Fruit fly (Drosophila melanogaster) whole organism, embryonic: ENCODE results near the gene CG9132.

Experiments used
- Antp ChIP-seq: fragments of 200-800 bp; sonication (Bioruptor generic); optimal IDR thresholded peaks from 3 replicates; lab custom pipeline; 2016; ENCODE audit warnings: missing biosample characterization, missing genetic modification characterization
- Atf-2 ChIP-seq: fragments of 200-800 bp; sonication (Bioruptor generic); optimal IDR thresholded peaks from 2 replicates; lab custom pipeline; 2016; ENCODE audit warnings: missing biosample characterization, missing genetic modification characterization
- Bgb ChIP-seq: fragments of 200-800 bp; sonication (Bioruptor generic); IDR thresholded peaks from 2 replicates; pipeline ENCODE4 v1.3.6; 2022; ENCODE audit warnings: missing biosample characterization, missing genetic modification characterization; ENCODE audit not compliant: partially characterized antibody
- Bteb2 ChIP-seq: fragments of 200-800 bp; sonication (Bioruptor generic); optimal IDR thresholded peaks from 2 replicates; lab custom pipeline; 2016; ENCODE audit warnings: missing biosample characterization, missing genetic modification characterization
- CG10209 ChIP-seq: fragments of 200-800 bp; sonication (Bioruptor generic); optimal IDR thresholded peaks from 3 replicates; lab custom pipeline; 2017; ENCODE audit warnings: missing biosample characterization, mild to moderate bottlenecking, missing genetic modification characterization, missing genetic modification reagents
- CG10431 ChIP-seq: fragments of 200-800 bp; sonication (Bioruptor generic); optimal IDR thresholded peaks from 3 replicates; lab custom pipeline; 2018; ENCODE audit warnings: missing biosample characterization, mild to moderate bottlenecking, missing genetic modification characterization
- CG10462 ChIP-seq: fragments of 200-800 bp; sonication (Bioruptor generic); optimal IDR thresholded peaks from 2 replicates; lab custom pipeline; 2016; ENCODE audit warnings: missing biosample characterization, missing genetic modification characterization
- CG11696 ChIP-seq: fragments of 200-800 bp; sonication (Bioruptor generic); IDR thresholded peaks from 2 replicates; pipeline ENCODE4 v1.3.6; 2022; ENCODE audit warnings: missing biosample characterization, missing genetic modification characterization
- CG13624 ChIP-seq: fragments of 200-800 bp; sonication (Bioruptor generic); optimal IDR thresholded peaks from 2 replicates; lab custom pipeline; 2016; ENCODE audit warnings: missing biosample characterization, missing genetic modification characterization
- CG31441 ChIP-seq: fragments of 200-800 bp; sonication (Bioruptor generic); IDR thresholded peaks from 2 replicates; pipeline ENCODE4 v1.3.6; 2022; ENCODE audit warnings: missing biosample characterization, missing genetic modification characterization
- CG3163 ChIP-seq: fragments of 200-800 bp; sonication (Bioruptor generic); optimal IDR thresholded peaks from 3 replicates; lab custom pipeline; 2016; ENCODE audit warnings: missing biosample characterization, missing genetic modification characterization
- CG3281 ChIP-seq: fragments of 200-800 bp; sonication (Bioruptor generic); optimal IDR thresholded peaks from 3 replicates; lab custom pipeline; 2017; ENCODE audit warnings: missing biosample characterization, mild to moderate bottlenecking, missing genetic modification characterization
- CG34422 ChIP-seq: fragments of 200-800 bp; sonication (Bioruptor generic); IDR thresholded peaks from 3 replicates; pipeline ENCODE4 v1.3.6; 2022; ENCODE audit warnings: missing biosample characterization, missing genetic modification characterization
- CG4820 ChIP-seq: fragments of 200-800 bp; sonication (Bioruptor generic); optimal IDR thresholded peaks from 3 replicates; lab custom pipeline; 2016; ENCODE audit warnings: missing biosample characterization, missing genetic modification characterization
- CG4854 ChIP-seq: fragments of 200-800 bp; sonication (Bioruptor generic); optimal IDR thresholded peaks from 2 replicates; lab custom pipeline; 2016; ENCODE audit warnings: missing biosample characterization, missing genetic modification characterization, inconsistent platforms
- Chrac-16 ChIP-seq: fragments of 200-800 bp; sonication (Bioruptor generic); optimal IDR thresholded peaks from 3 replicates; lab custom pipeline; 2016; ENCODE audit warnings: missing biosample characterization, missing genetic modification characterization
- Doc3 ChIP-seq: fragments of 200-800 bp; sonication (Bioruptor generic); IDR thresholded peaks from 3 replicates; pipeline ENCODE4 v1.3.6; 2022; ENCODE audit warnings: missing biosample characterization, missing genetic modification characterization; ENCODE audit not compliant: partially characterized antibody
- E2f1 ChIP-seq: fragments of 200-800 bp; sonication (Bioruptor generic); IDR thresholded peaks from 2 replicates; pipeline ENCODE4 v1.3.6; 2022; ENCODE audit warnings: missing biosample characterization, missing genetic modification characterization
- E2f2 ChIP-seq: fragments of 200-800 bp; sonication (Bioruptor generic); IDR thresholded peaks from 2 replicates; pipeline ENCODE4 v1.3.6; 2022; ENCODE audit warnings: missing biosample characterization, missing genetic modification characterization
- HHEX ChIP-seq: fragments of 200-800 bp; sonication (Bioruptor generic); optimal IDR thresholded peaks from 3 replicates; lab custom pipeline; 2017; ENCODE audit warnings: missing biosample characterization, mild to moderate bottlenecking, missing genetic modification characterization, missing genetic modification reagents
- HLH4C ChIP-seq: fragments of 200-800 bp; sonication (Bioruptor generic); IDR thresholded peaks from 3 replicates; pipeline ENCODE4 v1.3.6; 2022; ENCODE audit warnings: missing biosample characterization, missing genetic modification characterization; ENCODE audit not compliant: partially characterized antibody
- HmgZ ChIP-seq: fragments of 200-800 bp; sonication (Bioruptor generic); optimal IDR thresholded peaks from 2 replicates; lab custom pipeline; 2018; ENCODE audit warnings: missing biosample characterization, mild to moderate bottlenecking, missing genetic modification characterization
- Hr3 ChIP-seq: fragments of 200-800 bp; sonication (Bioruptor generic); optimal IDR thresholded peaks from 3 replicates; lab custom pipeline; 2016; ENCODE audit warnings: missing biosample characterization, missing genetic modification characterization
- Kr ChIP-seq: fragments of 200-800 bp; sonication (Bioruptor generic); optimal IDR thresholded peaks from 2 replicates; lab custom pipeline; 2017; ENCODE audit warnings: missing biosample characterization, mild to moderate bottlenecking, missing genetic modification characterization
- MBD-R2 ChIP-seq: fragments of 200-800 bp; sonication (Bioruptor generic); IDR thresholded peaks from 2 replicates; pipeline ENCODE4 v1.3.6; 2022; ENCODE audit warnings: missing biosample characterization, missing genetic modification characterization
- Mad ChIP-seq: fragments of 200-800 bp; sonication (Bioruptor generic); optimal IDR thresholded peaks from 2 replicates; lab custom pipeline; 2016; ENCODE audit warnings: missing biosample characterization, missing genetic modification characterization
- Max ChIP-seq: fragments of 200-800 bp; sonication (Bioruptor generic); optimal IDR thresholded peaks from 2 replicates; lab custom pipeline; 2016; ENCODE audit warnings: missing biosample characterization, mild to moderate bottlenecking, missing genetic modification characterization
- Med ChIP-seq: fragments of 200-800 bp; sonication (Bioruptor generic); peaks from one replicate; lab custom pipeline; 2016; ENCODE audit warnings: missing biosample characterization, missing genetic modification characterization, mild to moderate bottlenecking, inconsistent platforms, moderate library complexity
- NC2β ChIP-seq: fragments of 200-800 bp; sonication (Bioruptor generic); optimal IDR thresholded peaks from 2 replicates; lab custom pipeline; 2016; ENCODE audit warnings: missing biosample characterization, missing genetic modification characterization
- Oli ChIP-seq: fragments of 200-800 bp; sonication (Bioruptor generic); optimal IDR thresholded peaks from 2 replicates; lab custom pipeline; 2018; ENCODE audit warnings: missing biosample characterization, mild to moderate bottlenecking, missing genetic modification characterization, moderate library complexity
- Opbp ChIP-seq: fragments of 200-800 bp; sonication (Bioruptor generic); IDR thresholded peaks from 3 replicates; pipeline ENCODE4 v1.3.6; 2022; ENCODE audit warnings: missing biosample characterization, missing genetic modification characterization; ENCODE audit not compliant: partially characterized antibody
- Optix ChIP-seq: fragments of 200-800 bp; sonication (Bioruptor generic); IDR thresholded peaks from 3 replicates; pipeline ENCODE4 v1.3.6; 2022; ENCODE audit warnings: missing biosample characterization, missing genetic modification characterization
- Rx ChIP-seq: fragments of 200-800 bp; sonication (Bioruptor generic); IDR thresholded peaks from 2 replicates; pipeline ENCODE4 v1.3.6; 2022; ENCODE audit warnings: missing biosample characterization, missing genetic modification characterization
- Tbp ChIP-seq: fragments of >200 bp; optimal IDR thresholded peaks from 2 replicates; lab custom pipeline; 2018; ENCODE audit warnings: missing biosample characterization, missing genetic modification characterization
- bbx ChIP-seq: fragments of 200-800 bp; sonication (Bioruptor generic); IDR thresholded peaks from 2 replicates; pipeline ENCODE4 v1.3.6; 2022; ENCODE audit warnings: missing biosample characterization, missing genetic modification characterization; ENCODE audit not compliant: partially characterized antibody
- bowl ChIP-seq: fragments of 200-800 bp; sonication (Bioruptor generic); IDR thresholded peaks from 2 replicates; pipeline ENCODE4 v1.3.6; 2022; ENCODE audit warnings: missing biosample characterization, missing genetic modification characterization
- bsh ChIP-seq, 2 experiments: fragments of 200-800 bp; sonication (Bioruptor generic); optimal IDR thresholded peaks; 2 replicates each; lab custom pipeline; 2017 to 2018; ENCODE audit warnings: mild to moderate bottlenecking in 2 of 2, missing biosample characterization in 2 of 2, missing genetic modification characterization in 2 of 2, moderate library complexity in 1 of 2
- ci ChIP-seq: fragments of 200-800 bp; sonication (Bioruptor generic); IDR thresholded peaks from 3 replicates; pipeline ENCODE4 v1.3.6; 2022; ENCODE audit warnings: missing biosample characterization, missing genetic modification characterization
- da ChIP-seq: fragments of 200-800 bp; sonication (Bioruptor generic); optimal IDR thresholded peaks from 2 replicates; lab custom pipeline; 2016; ENCODE audit warnings: missing biosample characterization, missing genetic modification characterization
- disco-r ChIP-seq: fragments of 200-800 bp; sonication (Bioruptor generic); optimal IDR thresholded peaks from 2 replicates; lab custom pipeline; 2016; ENCODE audit warnings: missing biosample characterization, missing genetic modification characterization
- h ChIP-seq: fragments of >200 bp; optimal IDR thresholded peaks from 2 replicates; lab custom pipeline; 2017
- her ChIP-seq: fragments of 200-800 bp; sonication (Bioruptor generic); optimal IDR thresholded peaks from 2 replicates; lab custom pipeline; 2016; ENCODE audit warnings: missing biosample characterization, missing genetic modification characterization
- hth ChIP-seq: fragments of >200 bp; optimal IDR thresholded peaks from 2 replicates; lab custom pipeline; 2017; ENCODE audit warnings: inconsistent platforms
- nom ChIP-seq: fragments of 200-800 bp; sonication (Bioruptor generic); optimal IDR thresholded peaks from 2 replicates; lab custom pipeline; 2017; ENCODE audit warnings: missing biosample characterization, missing genetic modification characterization, mild to moderate bottlenecking, moderate library complexity, missing genetic modification reagents
- pum ChIP-seq: fragments of 200-800 bp; sonication (Bioruptor generic); optimal IDR thresholded peaks from 2 replicates; lab custom pipeline; 2016; ENCODE audit warnings: missing biosample characterization, missing genetic modification characterization
- salm ChIP-seq: fragments of 200-800 bp; sonication (Bioruptor generic); optimal IDR thresholded peaks from 2 replicates; lab custom pipeline; 2018; ENCODE audit warnings: missing biosample characterization, mild to moderate bottlenecking, missing genetic modification characterization
- sd ChIP-seq: fragments of 200-800 bp; sonication (Bioruptor generic); optimal IDR thresholded peaks from 3 replicates; lab custom pipeline; 2018; ENCODE audit warnings: missing biosample characterization, mild to moderate bottlenecking, missing genetic modification characterization, moderate library complexity
- slp2 ChIP-seq: fragments of 200-800 bp; sonication (Bioruptor generic); optimal IDR thresholded peaks from 2 replicates; lab custom pipeline; 2016; ENCODE audit warnings: missing biosample characterization, missing genetic modification characterization
- stc ChIP-seq: fragments of 200-800 bp; sonication (Bioruptor generic); IDR thresholded peaks from 2 replicates; pipeline ENCODE4 v1.3.6; 2022; ENCODE audit warnings: missing biosample characterization, missing genetic modification characterization
- stwl ChIP-seq: fragments of 200-800 bp; sonication (Bioruptor generic); optimal IDR thresholded peaks from 3 replicates; lab custom pipeline; 2018; ENCODE audit warnings: missing biosample characterization, mild to moderate bottlenecking, missing genetic modification characterization, moderate library complexity
- tgo ChIP-seq: fragments of 200-800 bp; sonication (Bioruptor generic); IDR thresholded peaks from 3 replicates; pipeline ENCODE4 v1.3.6; 2022; ENCODE audit warnings: missing biosample characterization, missing genetic modification characterization
- tin ChIP-seq: fragments of 200-800 bp; sonication (Bioruptor generic); optimal IDR thresholded peaks from 3 replicates; lab custom pipeline; 2016; ENCODE audit warnings: missing biosample characterization, missing genetic modification characterization
- trem ChIP-seq: fragments of 200-800 bp; optimal IDR thresholded peaks from 3 replicates; lab custom pipeline; 2019; ENCODE audit warnings: missing biosample characterization, mild to moderate bottlenecking, missing genetic modification characterization, moderate library complexity

The CG9132 gene

DNA sequence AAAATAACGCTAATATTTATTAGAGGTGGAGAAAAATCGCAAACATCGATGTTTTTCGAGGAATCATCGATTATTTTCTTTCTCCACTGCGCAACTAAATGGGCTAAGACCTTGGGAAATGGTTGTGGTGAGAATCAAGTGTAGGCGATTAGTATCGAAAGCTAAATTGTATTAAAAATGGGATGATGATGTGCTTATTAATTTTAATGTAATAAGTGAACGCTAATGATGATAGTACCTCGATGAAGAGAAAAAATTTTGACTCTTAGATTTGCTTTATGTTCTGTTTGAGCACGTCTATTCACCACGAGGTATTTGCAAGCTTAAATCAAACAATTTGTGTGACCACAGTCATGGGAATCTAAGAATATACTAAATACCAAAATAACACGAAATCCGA lies 2.8 kb upstream of the CG9132 start, which contains the start of the genes Rai1 and CG13005 (continued):
- TF ChIP-seq HmgZ, result no peak
- TF ChIP-seq Bteb2, result no peak
- no peak for TF ChIP-seq tin
- peak; percentile 74 for TF ChIP-seq Bgb
- no peak for TF ChIP-seq Optix (GFP tag; lab: Robert Waterston, UW)
- no peak for TF ChIP-seq her (GFP tag; lab: Kevin White, UChicago)
- TF ChIP-seq CG11696 (GFP tag; lab: Robert Waterston, UW), result no peak
- TF ChIP-seq HHEX (GFP tag; lab: Kevin White, UChicago), result no peak
- no peak for TF ChIP-seq Tbp (GFP tag; lab: Kevin White, UChicago)
- peak; percentile 84 for TF ChIP-seq Doc3 (GFP tag; lab: Robert Waterston, UW)
- no peak for TF ChIP-seq NC2β (GFP tag; lab: Kevin White, UChicago)
- no peak for TF ChIP-seq CG31441 (GFP tag; lab: Robert Waterston, UW)
- TF ChIP-seq E2f2 (GFP tag; lab: Robert Waterston, UW), result peak; percentile 75
- no peak for TF ChIP-seq CG3163
- TF ChIP-seq Chrac-16 (GFP tag; lab: Kevin White, UChicago), result no peak
- no peak for TF ChIP-seq h (lab: Kevin White, UChicago)
- no peak for TF ChIP-seq CG4854 (GFP tag; lab: Kevin White, UChicago)
- TF ChIP-seq stwl (tag; lab: Kevin White, UChicago), result peak; percentile 57
- peak; percentile 53 for TF ChIP-seq CG13624 (GFP tag; lab: Kevin White, UChicago)
- no peak for TF ChIP-seq E2f1 (GFP tag; lab: Robert Waterston, UW)
- TF ChIP-seq bowl, result no peak
- no peak for TF ChIP-seq tgo (GFP tag; lab: Robert Waterston, UW)
- TF ChIP-seq ci (GFP tag; lab: Robert Waterston, UW), result no peak
- no peak for TF ChIP-seq CG3281 (GFP tag; lab: Kevin White, UChicago)
- no peak for TF ChIP-seq stc
- no peak for TF ChIP-seq bsh (GFP tag; optimal IDR thresholded peaks at IDR 0.05; lab: Kevin White, UChicago)

DNA sequence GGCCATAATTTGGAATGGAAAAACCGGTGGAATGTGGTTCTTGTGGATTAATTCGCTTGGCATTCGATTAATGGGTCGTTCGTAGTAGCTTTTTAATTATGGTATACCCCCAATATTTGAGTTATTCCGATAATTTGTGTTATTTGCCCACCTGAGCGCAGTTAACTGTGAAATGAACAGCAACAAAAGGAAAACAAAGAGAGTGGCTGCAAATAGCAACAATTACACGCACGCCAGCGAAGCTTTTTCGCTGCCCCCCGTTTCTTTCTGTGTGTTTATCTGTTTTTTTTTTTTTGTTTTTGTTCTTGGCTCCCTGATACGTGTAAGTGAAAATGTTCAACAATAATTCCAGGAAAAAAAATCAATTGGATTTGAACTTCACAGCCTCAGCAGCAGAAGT lies 596 bp downstream of the CG9132 start:
- no peak for TF ChIP-seq CG34422 (GFP tag; lab: Robert Waterston, UW)
- no peak for TF ChIP-seq salm (tag; lab: Kevin White, UChicago)
- TF ChIP-seq Med (GFP tag; lab: Kevin White, UChicago), result peak; percentile 60
- TF ChIP-seq Max (GFP tag; lab: Kevin White, UChicago), result no peak
- no peak for TF ChIP-seq Atf-2 (GFP tag; lab: Kevin White, UChicago)
- no peak for TF ChIP-seq da (GFP tag; lab: Kevin White, UChicago)
- no peak for TF ChIP-seq Kr (GFP tag; lab: Kevin White, UChicago)
- no peak for TF ChIP-seq pum (GFP tag; lab: Kevin White, UChicago)
- TF ChIP-seq Oli (tag; lab: Kevin White, UChicago), result no peak
- no peak for TF ChIP-seq Antp (GFP tag; lab: Kevin White, UChicago)
- TF ChIP-seq sd, result peak; percentile 14
- TF ChIP-seq Hr3, result no peak
- no peak for TF ChIP-seq hth (lab: Kevin White, UChicago)
- TF ChIP-seq trem (tag; lab: Kevin White, UChicago), result no peak
- TF ChIP-seq slp2 (GFP tag; lab: Kevin White, UChicago), result no peak
- TF ChIP-seq CG10209, result no peak
- TF ChIP-seq CG10462 (GFP tag; lab: Kevin White, UChicago), result no peak
- no peak for TF ChIP-seq Mad (GFP tag; lab: Kevin White, UChicago)
- TF ChIP-seq nom (GFP tag; lab: Kevin White, UChicago), result no peak
- TF ChIP-seq CG10431 (GFP tag; lab: Kevin White, UChicago), result no peak
- TF ChIP-seq Opbp, result no peak
- no peak for TF ChIP-seq CG4820 (GFP tag; lab: Kevin White, UChicago)
- no peak for TF ChIP-seq Rx
- no peak for TF ChIP-seq disco-r (GFP tag; lab: Kevin White, UChicago)
- TF ChIP-seq MBD-R2 (GFP tag; lab: Robert Waterston, UW), result no peak
- no peak for TF ChIP-seq bbx (GFP tag; lab: Robert Waterston, UW)
- TF ChIP-seq HLH4C, result no peak
